Worm (Caenorhabditis elegans): ENCODE data around the gene srd-40.

- TF ChIP-seq ceh-63 (GFP tag; optimal IDR thresholded peaks at IDR 0.05) (no peak), nhr-71 (tag; optimal IDR thresholded peaks at IDR 0.05) (no peak), mep-1 (tag; optimal IDR thresholded peaks at IDR 0.05) (no peak), nhr-12 (tag; optimal IDR thresholded peaks at IDR 0.05) (no peak), unc-98 (GFP tag; IDR thresholded peaks at IDR 0.05) (no peak), lir-3 (tag; optimal IDR thresholded peaks at IDR 0.05; ENCODE audit: poor library complexity) (no peak), aha-1 (tag; optimal IDR thresholded peaks at IDR 0.05) (no peak), unc-62 (GFP tag; optimal IDR thresholded peaks at IDR 0.05) (no peak), nhr-76 (tag; optimal IDR thresholded peaks at IDR 0.05) (no peak), ceh-82 (tag; optimal IDR thresholded peaks at IDR 0.05) (no peak), ama-1 (optimal IDR thresholded peaks at IDR 0.05) (no peak)
Observed at ce11 chrX:12348329-12348728, 24.8 kb downstream of the srd-40 start, which contains the start of gene F42F12.14.
